Worm (Caenorhabditis elegans) whole organism, L4/young adult: ENCODE data around the gene msp-81.

Source experiments
- W03F9.2 ChIP-seq: fragments of 150-350 bp; optimal IDR thresholded peaks from 2 replicates; lab custom pipeline; 2014; ENCODE audit warnings: missing biosample characterization, missing genetic modification characterization
- dao-5 ChIP-seq: sonication (generic microtip); optimal IDR thresholded peaks from 2 replicates; lab custom pipeline; 2016; ENCODE audit warnings: missing genotype, missing genetic modification characterization, moderate library complexity, missing compliant biosample characterization
- him-1 ChIP-seq: sonication (generic microtip); optimal IDR thresholded peaks from 2 replicates; lab custom pipeline; 2016; ENCODE audit warnings: missing genotype, missing genetic modification reagents, missing genetic modification characterization, missing compliant biosample characterization

DNA sequence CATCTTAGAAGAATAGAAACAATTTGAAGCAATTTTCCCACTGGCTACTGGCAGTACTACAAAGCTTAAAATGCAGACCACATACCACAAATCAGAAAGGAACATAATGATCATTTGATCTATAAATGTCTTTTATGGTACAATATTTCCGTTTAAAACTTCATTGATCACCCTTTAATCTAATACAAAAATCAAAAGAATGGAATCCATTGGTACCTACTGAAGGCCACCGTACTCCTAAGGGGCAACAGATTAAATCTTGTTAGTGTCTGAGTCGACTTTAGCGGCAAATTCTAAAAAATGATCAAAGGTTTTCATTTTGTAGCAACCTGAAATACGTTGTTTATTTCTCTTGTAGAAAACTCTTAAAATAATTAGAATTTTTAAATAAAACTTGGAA is 36.0 kb upstream of the msp-81 start:
- TF ChIP-seq dao-5 (tag; lab: Kevin White, UChicago) (no peak), him-1 (tag; lab: Kevin White, UChicago) (no peak), W03F9.2 (tag; lab: Kevin White, UChicago) (no peak)
